Worm (Caenorhabditis elegans) whole organism, young adult: ENCODE results near the gene Y54F10AR.1.
A peak's percentile ranks its signal among the peaks of the same experiment; 100 is the strongest.

Source experiments
- B0019.2 ChIP-seq: fragments of 200-800 bp; sonication (Bioruptor generic); conservative IDR thresholded peaks from 2 replicates; pipeline ENCODE4 v1.3.6; 2022; ENCODE audit warnings: missing genetic modification reagents, missing genetic modification characterization, missing compliant biosample characterization
- aptf-2 ChIP-seq: fragments of 200-800 bp; sonication (Bioruptor generic); conservative IDR thresholded peaks from 2 replicates; pipeline ENCODE4 v1.3.6; 2022; ENCODE audit warnings: missing genetic modification reagents, missing genetic modification characterization, missing compliant biosample characterization
- atf-7 ChIP-seq: sonication (generic microtip); optimal IDR thresholded peaks from 2 replicates; lab custom pipeline; 2017; ENCODE audit warnings: mild to moderate bottlenecking, missing genetic modification characterization, missing compliant biosample characterization
- cebp-1 ChIP-seq, 2 experiments: fragments of 200-800 bp in 1 of 2; sonication (Bioruptor generic) in 1 of 2; sonication (generic microtip) in 1 of 2; IDR thresholded peaks in 1 of 2; optimal IDR thresholded peaks in 1 of 2; 2 replicates each; pipeline versions ENCODE4 v1.3.6 to Lab custom; 2017 to 2022; ENCODE audit warnings: missing compliant biosample characterization in 2 of 2, missing genetic modification characterization in 2 of 2, mild to moderate bottlenecking in 1 of 2, missing genetic modification reagents in 1 of 2, moderate library complexity in 1 of 2
- ceh-91 ChIP-seq: fragments of 200-800 bp; sonication (Bioruptor generic); IDR thresholded peaks from 2 replicates; pipeline ENCODE4 v1.3.6; 2022; ENCODE audit warnings: missing genetic modification reagents, missing genetic modification characterization, missing compliant biosample characterization
- dpl-1 ChIP-seq: fragments of 150-350 bp; optimal IDR thresholded peaks from 2 replicates; lab custom pipeline; 2014; ENCODE audit warnings: missing biosample characterization, missing genetic modification reagents, missing genetic modification characterization
- egl-44 ChIP-seq: fragments of 200-800 bp; sonication (Bioruptor generic); IDR thresholded peaks from 2 replicates; pipeline ENCODE4 v1.3.6; 2022; ENCODE audit warnings: missing genetic modification reagents, missing genetic modification characterization, missing compliant biosample characterization
- lin-35 ChIP-seq, 3 experiments: fragments of 150-350 bp in 2 of 3; sonication (generic microtip) in 1 of 3; optimal IDR thresholded peaks; 2 replicates each; lab custom pipeline; 2014 to 2018; ENCODE audit warnings: missing biosample characterization in 3 of 3, missing genetic modification characterization in 3 of 3, missing genetic modification reagents in 3 of 3
- lsl-1 ChIP-seq: fragments of 200-800 bp; sonication (Bioruptor generic); optimal IDR thresholded peaks from 2 replicates; lab custom pipeline; 2018; ENCODE audit warnings: mild to moderate bottlenecking, missing genetic modification characterization, moderate library complexity, missing compliant biosample characterization
- madf-10 ChIP-seq: sonication (generic microtip); optimal IDR thresholded peaks from 2 replicates; lab custom pipeline; 2016; ENCODE audit warnings: mild to moderate bottlenecking, missing genetic modification characterization, missing compliant biosample characterization
- nfya-2 ChIP-seq: fragments of 200-800 bp; sonication (Bioruptor generic); IDR thresholded peaks from 2 replicates; pipeline ENCODE4 v1.3.6; 2022; ENCODE audit warnings: missing genetic modification reagents, missing genetic modification characterization, missing compliant biosample characterization
- nhr-120 ChIP-seq: fragments of 200-800 bp; sonication (Bioruptor generic); IDR thresholded peaks from 2 replicates; pipeline ENCODE4 v1.3.6; 2022; ENCODE audit warnings: missing genetic modification characterization, missing compliant biosample characterization
- nhr-80 ChIP-seq: sonication (generic microtip); optimal IDR thresholded peaks from 2 replicates; lab custom pipeline; 2016; ENCODE audit warnings: missing genetic modification characterization, missing compliant biosample characterization
- repo-1 ChIP-seq: sonication (generic microtip); optimal IDR thresholded peaks from 2 replicates; lab custom pipeline; 2017; ENCODE audit warnings: mild to moderate bottlenecking, missing genetic modification characterization, missing compliant biosample characterization
- snpc-4 ChIP-seq, 5 experiments: fragments of 150-350 bp in 1 of 5; sonication (generic microtip) in 4 of 5; optimal IDR thresholded peaks; 2 replicates each; lab custom pipeline; 2014 to 2018; ENCODE audit warnings: missing genetic modification characterization in 5 of 5, missing biosample characterization in 3 of 5, antibody characterized with exemption in 2 of 5, mild to moderate bottlenecking in 2 of 5, missing compliant biosample characterization in 2 of 5, missing genotype in 2 of 5, moderate library complexity in 2 of 5, missing genetic modification reagents in 1 of 5
- unc-130 ChIP-seq: sonication (generic microtip); optimal IDR thresholded peaks from 2 replicates; lab custom pipeline; 2016; ENCODE audit warnings: missing genetic modification reagents, missing genetic modification characterization, missing compliant biosample characterization
- xnd-1 ChIP-seq: sonication (generic microtip); optimal IDR thresholded peaks from 2 replicates; lab custom pipeline; 2016; ENCODE audit warnings: missing genotype, missing genetic modification reagents, missing genetic modification characterization, missing compliant biosample characterization
- zfh-2 ChIP-seq: fragments of 200-800 bp; sonication (Bioruptor generic); conservative IDR thresholded peaks from 2 replicates; pipeline ENCODE4 v1.3.6; 2022; ENCODE audit warnings: missing genetic modification reagents, missing genetic modification characterization, missing compliant biosample characterization
- ztf-26 ChIP-seq: sonication (generic microtip); optimal IDR thresholded peaks from 2 replicates; lab custom pipeline; 2017; ENCODE audit warnings: missing genetic modification characterization, missing compliant biosample characterization
- ztf-28 ChIP-seq: fragments of 200-800 bp; sonication (Bioruptor generic); IDR thresholded peaks from 2 replicates; pipeline ENCODE4 v1.3.6; 2022; ENCODE audit warnings: missing genetic modification reagents, missing genetic modification characterization, missing compliant biosample characterization

Gene Y54F10AR.1

DNA sequence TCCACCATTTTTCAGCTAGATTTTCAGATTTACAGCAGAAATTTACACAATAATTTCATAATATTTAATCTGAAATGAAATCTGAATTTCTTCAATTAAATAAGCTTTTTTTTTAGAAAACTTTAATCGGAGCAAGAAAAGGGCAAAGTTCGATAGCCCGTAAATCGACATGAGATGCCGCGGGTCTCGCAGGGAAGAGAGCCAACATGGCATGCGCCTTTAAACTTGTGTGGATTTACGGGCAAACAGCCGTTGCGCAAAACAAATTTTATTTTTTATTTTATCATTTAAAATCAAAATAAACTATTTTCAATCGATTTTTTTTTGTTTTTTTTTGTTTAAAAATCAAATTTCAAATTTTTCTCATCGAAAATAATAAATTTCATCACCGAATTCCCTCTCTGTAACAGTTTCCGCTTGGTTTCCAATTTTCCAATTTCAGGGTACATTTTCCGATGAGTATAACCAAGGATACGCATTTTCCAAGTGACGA is 46.8 kb downstream of the Y54F10AR.1 start, which contains the start of the genes Y54F10AM.15, rbc-2 and ndua-8 (continued):
- no peak for TF ChIP-seq aptf-2 (GFP tag; lab: Robert Waterston, UW)
- no peak for TF ChIP-seq atf-7
- TF ChIP-seq B0019.2 (GFP tag; lab: Robert Waterston, UW), result peak; percentile 97
- peak; percentile 25; the same call in 1 of the 2 replicates for TF ChIP-seq cebp-1 (GFP tag; IDR thresholded peaks at IDR 0.05; lab: Robert Waterston, UW)
- peak; percentile 83 for TF ChIP-seq cebp-1 (tag; optimal IDR thresholded peaks at IDR 0.05; lab: Kevin White, UChicago)
- no peak for TF ChIP-seq nhr-120 (GFP tag; lab: Robert Waterston, UW)
- peak; percentile 3 for TF ChIP-seq repo-1 (tag; lab: Kevin White, UChicago)
- no peak for TF ChIP-seq nfya-2 (GFP tag; lab: Robert Waterston, UW)
- TF ChIP-seq madf-10 (tag; lab: Kevin White, UChicago), result peak; percentile 50
- peak; percentile 37 for TF ChIP-seq nhr-80 (tag; lab: Kevin White, UChicago)
- peak; percentile 62 for TF ChIP-seq dpl-1
- no peak; the same call in 1 of the 2 replicates for TF ChIP-seq zfh-2 (GFP tag; lab: Robert Waterston, UW)
- peak in 2 of 3 experiments; percentile 34 to 91 for TF ChIP-seq lin-35 (GFP tag; optimal IDR thresholded peaks at IDR 0.05; lab: Kevin White, UChicago)
- peak; percentile 4 for TF ChIP-seq snpc-4 (GFP tag; optimal IDR thresholded peaks at IDR 0.05; lab: Kevin White, UChicago)
- peak in 3 of 4 experiments; percentile 52 to 70 (median 60) for TF ChIP-seq snpc-4 (tag; optimal IDR thresholded peaks at IDR 0.05; lab: Kevin White, UChicago)
- TF ChIP-seq unc-130 (GFP tag; lab: Kevin White, UChicago), result peak; percentile 47
- no peak for TF ChIP-seq ztf-28 (GFP tag; lab: Robert Waterston, UW)
- peak; percentile 5 for TF ChIP-seq ztf-26 (tag; lab: Kevin White, UChicago)
- TF ChIP-seq ceh-91 (GFP tag; lab: Robert Waterston, UW), result peak; percentile 81
- TF ChIP-seq xnd-1 (tag; lab: Kevin White, UChicago), result peak; percentile 48
- TF ChIP-seq egl-44, result no peak
- TF ChIP-seq lsl-1 (GFP tag; lab: Kevin White, UChicago), result peak; percentile 80
